Fruit fly (Drosophila melanogaster): ENCODE measurements around the gene xit.

The xit gene

dm6 chrX:6854563-6854962 is 33.7 kb downstream of the xit start (continued):
- TF ChIP-seq Fer1 (GFP tag; optimal IDR thresholded peaks at IDR 0.05) = peak; percentile 88
- TF ChIP-seq her (GFP tag; optimal IDR thresholded peaks at IDR 0.05) = peak; percentile 0
- TF ChIP-seq Opbp (GFP tag; IDR thresholded peaks at IDR 0.05; ENCODE audit: partially characterized antibody) = no peak
- TF ChIP-seq crc (GFP tag; optimal IDR thresholded peaks at IDR 0.05) = peak; percentile 2
- TF ChIP-seq ken (GFP tag; IDR thresholded peaks at IDR 0.05) = peak; percentile 78
- peak; percentile 82 for TF ChIP-seq D19A (tag; optimal IDR thresholded peaks at IDR 0.05)
- TF ChIP-seq Oli (tag; optimal IDR thresholded peaks at IDR 0.05) = peak; percentile 86
- peak; percentile 23 for TF ChIP-seq CG17802 (tag; optimal IDR thresholded peaks at IDR 0.05)
- TF ChIP-seq HmgD (GFP tag; optimal IDR thresholded peaks at IDR 0.05) = no peak
- TF ChIP-seq NfI (GFP tag; optimal IDR thresholded peaks at IDR 0.05) = peak; percentile 73
- TF ChIP-seq CG7987 (GFP tag; optimal IDR thresholded peaks at IDR 0.05) = peak; percentile 26
- TF ChIP-seq ap (GFP tag; IDR thresholded peaks at IDR 0.05) = peak; percentile 66
- TF ChIP-seq CG13287 (GFP tag; IDR thresholded peaks at IDR 0.05; ENCODE audit: partially characterized antibody) = no peak
- TF ChIP-seq Gug (GFP tag; IDR thresholded peaks at IDR 0.05) = peak; percentile 78; the same call in 3 of the 4 replicates
- no peak for TF ChIP-seq lov (optimal IDR thresholded peaks at IDR 0.05)
- peak; percentile 63; the same call in 2 of the 3 replicates for TF ChIP-seq lov (GFP tag; IDR thresholded peaks at IDR 0.05)
- TF ChIP-seq fd102C (GFP tag; optimal IDR thresholded peaks at IDR 0.05) = no peak
- peak; percentile 60 for TF ChIP-seq kah (GFP tag; optimal IDR thresholded peaks at IDR 0.05)
- peak; percentile 91 for TF ChIP-seq row (GFP tag; IDR thresholded peaks at IDR 0.05)
- TF ChIP-seq Trl (optimal IDR thresholded peaks at IDR 0.05) = no peak
- TF ChIP-seq Trl (GFP tag; optimal IDR thresholded peaks at IDR 0.05) = peak; percentile 53
- TF ChIP-seq MTF-1 (GFP tag; optimal IDR thresholded peaks at IDR 0.05; ENCODE audit: borderline replicate concordance) = peak; percentile 40
- peak; percentile 65 for TF ChIP-seq Vsx1 (GFP tag; optimal IDR thresholded peaks at IDR 0.05)
- TF ChIP-seq oc (tag; optimal IDR thresholded peaks at IDR 0.05) = peak; percentile 78
- TF ChIP-seq ind (GFP tag; optimal IDR thresholded peaks at IDR 0.05) = peak; percentile 77
- TF ChIP-seq run (tag; optimal IDR thresholded peaks at IDR 0.05) = peak; percentile 68
- peak; percentile 70 for TF ChIP-seq gcm (GFP tag; optimal IDR thresholded peaks at IDR 0.05)
- TF ChIP-seq CG30431 (GFP tag; optimal IDR thresholded peaks at IDR 0.05) = peak; percentile 71
- 0 out of 2 replicates have a peak, but pooled peaks have one; percentile 40 for TF ChIP-seq peb (GFP tag; IDR thresholded peaks at IDR 0.05)
- no peak for TF ChIP-seq Kr (GFP tag; optimal IDR thresholded peaks at IDR 0.05)
- TF ChIP-seq CG3847 (GFP tag; IDR thresholded peaks at IDR 0.05) = peak; percentile 75
- TF ChIP-seq CG6654 (GFP tag; optimal IDR thresholded peaks at IDR 0.05) = peak; percentile 62
- TF ChIP-seq aop (GFP tag; IDR thresholded peaks at IDR 0.05) = peak; percentile 37; the same call in 1 of the 2 replicates
- no peak for TF ChIP-seq CG14860 (GFP tag; IDR thresholded peaks at IDR 0.05; ENCODE audit: partially characterized antibody)
- TF ChIP-seq dm (GFP tag; optimal IDR thresholded peaks at IDR 0.05) = peak; percentile 40
- TF ChIP-seq kay (GFP tag; optimal IDR thresholded peaks at IDR 0.05) = peak; percentile 61
- peak; percentile 81 for TF ChIP-seq HLH3B (GFP tag; IDR thresholded peaks at IDR 0.05)
- TF ChIP-seq HLH54F (GFP tag; optimal IDR thresholded peaks at IDR 0.05) = peak; percentile 68
- peak; percentile 84 for TF ChIP-seq CG2875 (GFP tag; optimal IDR thresholded peaks at IDR 0.05)
- TF ChIP-seq CG9609 (GFP tag; optimal IDR thresholded peaks at IDR 0.05) = peak; percentile 58
- TF ChIP-seq ssp (GFP tag; IDR thresholded peaks at IDR 0.05) = peak; percentile 58
- no peak for TF ChIP-seq bigmax (GFP tag; optimal IDR thresholded peaks at IDR 0.05)
- no peak for TF ChIP-seq cg (GFP tag; optimal IDR thresholded peaks at IDR 0.05)
- TF ChIP-seq nerfin-1 (tag; optimal IDR thresholded peaks at IDR 0.05) = peak; percentile 66
- peak; percentile 56 for TF ChIP-seq fu2 (GFP tag; optimal IDR thresholded peaks at IDR 0.05)
- peak; percentile 85 for TF ChIP-seq Ada2b (GFP tag; IDR thresholded peaks at IDR 0.05)
- TF ChIP-seq hb (GFP tag; IDR thresholded peaks at IDR 0.05; ENCODE audit: partially characterized antibody) = no peak
- no peak for TF ChIP-seq mld (GFP tag; IDR thresholded peaks at IDR 0.05; ENCODE audit: partially characterized antibody)
- no peak for TF ChIP-seq bbx (GFP tag; IDR thresholded peaks at IDR 0.05; ENCODE audit: partially characterized antibody)
- peak; percentile 81 for TF ChIP-seq H15 (GFP tag; IDR thresholded peaks at IDR 0.05)
- peak; percentile 94 for TF ChIP-seq CG18599 (GFP tag; optimal IDR thresholded peaks at IDR 0.05)
